Worm (Caenorhabditis elegans): Measurements from ENCODE around the gene srg-8.
A peak's percentile ranks its signal among the peaks of the same experiment; 100 is the strongest.

Gene srg-8

ce11 chrIII:6207881-6208280 lies 46.8 kb downstream of the srg-8 start, which contains the start of gene C23G10.2 (continued):
- peak; percentile 25 for TF ChIP-seq ZK185.1 (tag; optimal IDR thresholded peaks at IDR 0.05; ENCODE audit: poor library complexity, severe bottlenecking)
- TF ChIP-seq lin-54 (GFP tag; optimal IDR thresholded peaks at IDR 0.05), result peak; percentile 16
- TF ChIP-seq die-1 (tag; optimal IDR thresholded peaks at IDR 0.05), result peak; percentile 31
- TF ChIP-seq F57C9.4 (tag; optimal IDR thresholded peaks at IDR 0.05), result no peak
- no peak for TF ChIP-seq egl-44 (GFP tag; IDR thresholded peaks at IDR 0.05)
- TF ChIP-seq zfh-2 (GFP tag; conservative IDR thresholded peaks at IDR 0.05), result 0 out of 2 replicates have a peak, but pooled peaks have one; percentile 7
- TF ChIP-seq ztf-28 (GFP tag; IDR thresholded peaks at IDR 0.05), result no peak

ce11 chrIII:6207046-6207445 lies 47.6 kb downstream of the srg-8 start:
- TF ChIP-seq zfh-2 (GFP tag; conservative IDR thresholded peaks at IDR 0.05) (peak; percentile 49), ceh-58 (GFP tag; IDR thresholded peaks at IDR 0.05) (0 out of 2 replicates have a peak, but pooled peaks have one; percentile 57), mel-28 (tag; optimal IDR thresholded peaks at IDR 0.05; ENCODE audit: borderline replicate concordance) (no peak), hsf-1 (GFP tag; IDR thresholded peaks at IDR 0.05) (no peak), mxl-1 (tag; optimal IDR thresholded peaks at IDR 0.05) (no peak), xnd-1 (tag; optimal IDR thresholded peaks at IDR 0.05) (no peak), let-607 (tag; optimal IDR thresholded peaks at IDR 0.05) (no peak), die-1 (tag; optimal IDR thresholded peaks at IDR 0.05) (no peak), Y95B8A.8 (GFP tag; IDR thresholded peaks at IDR 0.05) (no peak), F33H1.4 (GFP tag; IDR thresholded peaks at IDR 0.05) (peak; percentile 26; the same call in 1 of the 2 replicates), dox-1 (GFP tag; IDR thresholded peaks at IDR 0.05) (peak; percentile 56; the same call in 1 of the 2 replicates), dpff-1 (tag; optimal IDR thresholded peaks at IDR 0.05) (no peak), D2030.7 (GFP tag; IDR thresholded peaks at IDR 0.05) (peak; percentile 18; the same call in 1 of the 2 replicates), tbx-9 (tag; optimal IDR thresholded peaks at IDR 0.05; ENCODE audit: borderline replicate concordance) (no peak), chd-7 (tag; optimal IDR thresholded peaks at IDR 0.05) (no peak), F52B5.7 (tag; optimal IDR thresholded peaks at IDR 0.05) (no peak), ztf-22 (GFP tag; optimal IDR thresholded peaks at IDR 0.05) (no peak), lin-54 (GFP tag; optimal IDR thresholded peaks at IDR 0.05) (no peak), B0261.1 (tag; optimal IDR thresholded peaks at IDR 0.05) (no peak), ztf-26 (tag; optimal IDR thresholded peaks at IDR 0.05) (no peak), F49E8.2 (tag; optimal IDR thresholded peaks at IDR 0.05; ENCODE audit: insufficient read depth) (no peak), B0035.1 (tag; optimal IDR thresholded peaks at IDR 0.05) (no peak), nhr-120 (GFP tag; IDR thresholded peaks at IDR 0.05) (no peak), let-526 (GFP tag; IDR thresholded peaks at IDR 0.05) (no peak), akir-1 (GFP tag; optimal IDR thresholded peaks at IDR 0.05) (no peak), dpl-1 (GFP tag; optimal IDR thresholded peaks at IDR 0.05) (no peak)

ce11 chrIII:6206161-6206853 lies 48.3 kb downstream of the srg-8 start, which contains the start of the genes sna-3 and rps-3:
Gene sna-3 (minus strand): TSS chrIII:6206211.
Gene rps-3 (plus strand): TSS chrIII:6206803.
- TF ChIP-seq snpc-3.4 (tag; optimal IDR thresholded peaks at IDR 0.05) (peak; percentile 64), dpff-1 (tag; optimal IDR thresholded peaks at IDR 0.05) (no peak), hmg-1.2 (GFP tag; IDR thresholded peaks at IDR 0.05) (peak; percentile 86), attf-5 (GFP tag; optimal IDR thresholded peaks at IDR 0.05) (peak; percentile 83), lsl-1 (GFP tag; optimal IDR thresholded peaks at IDR 0.05) (peak; percentile 58), rec-8 (tag; optimal IDR thresholded peaks at IDR 0.05) (no peak), ztf-22 (GFP tag; optimal IDR thresholded peaks at IDR 0.05) (no peak), ztf-28 (GFP tag; IDR thresholded peaks at IDR 0.05) (no peak), lin-40 (tag; optimal IDR thresholded peaks at IDR 0.05) (peak; percentile 27), madf-3 (GFP tag; IDR thresholded peaks at IDR 0.05) (0 out of 2 replicates have a peak, but pooled peaks have one; percentile 20), sptf-2 (GFP tag; optimal IDR thresholded peaks at IDR 0.05) (no peak), efl-1 (GFP tag; optimal IDR thresholded peaks at IDR 0.05) (peak; percentile 48), nfyb-1 (GFP tag; IDR thresholded peaks at IDR 0.05) (0 out of 2 replicates have a peak, but pooled peaks have one; percentile 53), madf-6 (GFP tag; IDR thresholded peaks at IDR 0.05) (peak; percentile 58), Y95B8A.8 (GFP tag; IDR thresholded peaks at IDR 0.05) (0 out of 2 replicates have a peak, but pooled peaks have one; percentile 42), ztf-26 (tag; optimal IDR thresholded peaks at IDR 0.05) (no peak), F49E8.2 (tag; optimal IDR thresholded peaks at IDR 0.05; ENCODE audit: insufficient read depth) (peak; percentile 69), unc-62 (GFP tag; optimal IDR thresholded peaks at IDR 0.05) (peak; percentile 14), tlf-1 (GFP tag; optimal IDR thresholded peaks at IDR 0.05) (peak; percentile 31), pbrm-1 (GFP tag; IDR thresholded peaks at IDR 0.05) (peak; percentile 64; the same call in 1 of the 2 replicates)
